Fruit fly (Drosophila melanogaster): ENCODE data around the gene eag.

The eag gene

DNA sequence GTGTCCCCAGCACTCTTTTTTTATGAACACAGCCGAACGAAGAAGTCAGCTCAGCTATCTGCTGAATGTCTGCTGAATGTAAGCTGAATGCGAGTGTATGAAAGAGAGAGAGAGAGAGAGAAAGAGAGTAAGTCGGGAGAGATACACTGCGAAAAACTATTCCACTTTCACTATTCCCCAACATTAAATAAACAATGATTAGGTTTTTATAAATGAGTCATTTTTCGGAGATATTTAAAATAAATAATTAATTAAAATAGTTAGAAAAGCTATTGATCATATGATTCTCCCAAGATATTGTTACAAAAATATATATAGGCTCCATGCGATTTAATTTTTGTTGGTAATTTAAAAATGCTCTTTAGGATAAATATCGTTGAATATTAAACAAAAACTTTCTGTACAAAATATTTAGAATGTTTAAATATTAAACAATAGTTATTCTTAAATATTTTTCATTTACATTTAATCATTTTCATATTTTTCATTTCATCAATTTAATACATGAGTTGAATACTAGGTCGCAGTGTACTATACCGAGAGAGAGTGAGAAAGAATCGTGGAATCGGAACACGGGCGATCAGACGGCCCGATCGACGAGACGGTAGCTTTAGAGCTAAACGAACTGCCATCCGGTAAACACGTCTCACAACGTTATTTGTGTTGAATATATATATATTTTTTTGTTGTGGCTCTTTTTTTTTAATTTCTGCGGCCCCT is 68.7 kb downstream of the eag start, which contains the start of gene be:
be (plus strand) TSS at position 611 of the 720 bp plus-strand sequence.
- TF ChIP-seq lola (GFP tag; optimal IDR thresholded peaks at IDR 0.05) = peak in 1 of 3 experiments; percentile 91
- TF ChIP-seq Lpt (GFP tag; optimal IDR thresholded peaks at IDR 0.05) = no peak
- TF ChIP-seq aop (GFP tag; IDR thresholded peaks at IDR 0.05) = no peak
- TF ChIP-seq Usf (GFP tag; optimal IDR thresholded peaks at IDR 0.05) = peak; percentile 11
- TF ChIP-seq CG3407 (GFP tag; optimal IDR thresholded peaks at IDR 0.05) = peak; percentile 10
- no peak for TF ChIP-seq CG1832 (GFP tag; optimal IDR thresholded peaks at IDR 0.05)
- TF ChIP-seq phol (tag; optimal IDR thresholded peaks at IDR 0.05) = peak; percentile 82
- no peak for TF ChIP-seq Rx (GFP tag; IDR thresholded peaks at IDR 0.05)
- no peak for TF ChIP-seq pnt (GFP tag; optimal IDR thresholded peaks at IDR 0.05)
- no peak for TF ChIP-seq Dref (GFP tag; IDR thresholded peaks at IDR 0.05)
- no peak for TF ChIP-seq tll (GFP tag; optimal IDR thresholded peaks at IDR 0.05)
- TF ChIP-seq Myb (GFP tag; optimal IDR thresholded peaks at IDR 0.05) = no peak
- no peak for TF ChIP-seq CG12219 (GFP tag; optimal IDR thresholded peaks at IDR 0.05)
- TF ChIP-seq CG10979 (tag; optimal IDR thresholded peaks at IDR 0.05) = peak; percentile 85
- TF ChIP-seq CG11695 (GFP tag; IDR thresholded peaks at IDR 0.05) = peak; percentile 79
- peak; percentile 6; the same call in 1 of the 3 replicates for TF ChIP-seq zfh1 (GFP tag; IDR thresholded peaks at IDR 0.05)
- peak; percentile 23 for TF ChIP-seq CG13123 (GFP tag; optimal IDR thresholded peaks at IDR 0.05)
- TF ChIP-seq E2f1 (GFP tag; IDR thresholded peaks at IDR 0.05) = 0 out of 2 replicates have a peak, but pooled peaks have one; percentile 15
- no peak for TF ChIP-seq Dp (GFP tag; optimal IDR thresholded peaks at IDR 0.05)
- TF ChIP-seq Sry-δ (GFP tag; optimal IDR thresholded peaks at IDR 0.05) = no peak
- no peak; the same call in 1 of the 2 replicates for TF ChIP-seq ttk (GFP tag; IDR thresholded peaks at IDR 0.05)
- TF ChIP-seq odd (GFP tag; optimal IDR thresholded peaks at IDR 0.05) = peak; percentile 68
- TF ChIP-seq CG2875 (GFP tag; optimal IDR thresholded peaks at IDR 0.05) = no peak
- peak; percentile 57 for TF ChIP-seq CG14667 (GFP tag; IDR thresholded peaks at IDR 0.05)
- no peak for TF ChIP-seq NK7.1 (GFP tag; optimal IDR thresholded peaks at IDR 0.05)
- no peak for TF ChIP-seq CG1792 (GFP tag; optimal IDR thresholded peaks at IDR 0.05)
- no peak for TF ChIP-seq C15 (GFP tag; IDR thresholded peaks at IDR 0.05)
- peak; percentile 14; the same call in 1 of the 2 replicates for TF ChIP-seq Bgb (GFP tag; IDR thresholded peaks at IDR 0.05; ENCODE audit: partially characterized antibody)
- TF ChIP-seq CG11398 (GFP tag; optimal IDR thresholded peaks at IDR 0.05) = no peak
- TF ChIP-seq mld (GFP tag; IDR thresholded peaks at IDR 0.05; ENCODE audit: partially characterized antibody) = no peak
- no peak for TF ChIP-seq ab (GFP tag; optimal IDR thresholded peaks at IDR 0.05)
- 0 out of 3 replicates have a peak, but pooled peaks have one; percentile 53 for TF ChIP-seq Dbx (GFP tag; IDR thresholded peaks at IDR 0.05)
- TF ChIP-seq fru (optimal IDR thresholded peaks at IDR 0.05) = no peak
- no peak for TF ChIP-seq oc (tag; optimal IDR thresholded peaks at IDR 0.05)
- no peak for TF ChIP-seq CG18764 (GFP tag; optimal IDR thresholded peaks at IDR 0.05)
- peak; percentile 23 for TF ChIP-seq ranshi (GFP tag; IDR thresholded peaks at IDR 0.05)
- TF ChIP-seq br (optimal IDR thresholded peaks at IDR 0.05) = no peak
- no peak for TF ChIP-seq psq (GFP tag; optimal IDR thresholded peaks at IDR 0.05)
- no peak; the same call in 2 of the 3 replicates for TF ChIP-seq CG3726 (GFP tag; IDR thresholded peaks at IDR 0.05)
- TF ChIP-seq mam (GFP tag; optimal IDR thresholded peaks at IDR 0.05) = no peak
- no peak for TF ChIP-seq CG1603 (tag; optimal IDR thresholded peaks at IDR 0.05)
- TF ChIP-seq CG9817 (tag; optimal IDR thresholded peaks at IDR 0.05) = peak; percentile 20
- peak; percentile 88 for TF ChIP-seq CG31441 (GFP tag; IDR thresholded peaks at IDR 0.05)
- no peak for TF ChIP-seq peb (GFP tag; IDR thresholded peaks at IDR 0.05)
- TF ChIP-seq CG13287 (GFP tag; IDR thresholded peaks at IDR 0.05; ENCODE audit: partially characterized antibody) = peak; percentile 10; the same call in 1 of the 2 replicates
- TF ChIP-seq grau (tag; optimal IDR thresholded peaks at IDR 0.05) = peak; percentile 86
- TF ChIP-seq chinmo (GFP tag; IDR thresholded peaks at IDR 0.05; ENCODE audit: partially characterized antibody) = peak; percentile 69; the same call in 1 of the 4 replicates
- TF ChIP-seq Bteb2 (GFP tag; optimal IDR thresholded peaks at IDR 0.05) = no peak
- TF ChIP-seq CG7928 (GFP tag; optimal IDR thresholded peaks at IDR 0.05) = no peak
- peak; percentile 14 for TF ChIP-seq B-H2 (GFP tag; optimal IDR thresholded peaks at IDR 0.05)
